Fruit fly (Drosophila melanogaster) whole organism, embryonic: Measurements from ENCODE around the gene Nup358.
A peak's percentile ranks its signal among the peaks of the same experiment; 100 is the strongest.

Experiments used
- B-H2 ChIP-seq: fragments of 200-800 bp; sonication (Bioruptor generic); optimal IDR thresholded peaks from 2 replicates; lab custom pipeline; 2018; ENCODE audit warnings: missing biosample characterization, mild to moderate bottlenecking, missing genetic modification characterization
- BtbVII ChIP-seq: fragments of 200-800 bp; sonication (Bioruptor generic); optimal IDR thresholded peaks from 3 replicates; lab custom pipeline; 2017; ENCODE audit warnings: missing biosample characterization, mild to moderate bottlenecking, missing genetic modification characterization
- CG1024 ChIP-seq: fragments of 200-800 bp; sonication (Bioruptor generic); IDR thresholded peaks from 2 replicates; pipeline ENCODE4 v1.3.6; 2022; ENCODE audit warnings: missing biosample characterization, missing genetic modification characterization
- CG10274 ChIP-seq: fragments of 200-800 bp; sonication (Bioruptor generic); optimal IDR thresholded peaks from 3 replicates; lab custom pipeline; 2017; ENCODE audit warnings: missing biosample characterization, mild to moderate bottlenecking, missing genetic modification characterization
- CG14441 ChIP-seq: fragments of 200-800 bp; sonication (Bioruptor generic); IDR thresholded peaks from 2 replicates; pipeline ENCODE4 v1.3.6; 2022; ENCODE audit warnings: missing biosample characterization, missing genetic modification characterization
- CG1603 ChIP-seq: fragments of 200-800 bp; sonication (Bioruptor generic); optimal IDR thresholded peaks from 2 replicates; lab custom pipeline; 2019; ENCODE audit warnings: missing biosample characterization, mild to moderate bottlenecking, missing genetic modification characterization, moderate library complexity
- CG17361 ChIP-seq: fragments of 200-800 bp; sonication (Bioruptor generic); IDR thresholded peaks from 3 replicates; pipeline ENCODE4 v1.3.6; 2022; ENCODE audit warnings: missing biosample characterization, missing genetic modification characterization
- CG17568 ChIP-seq: fragments of 200-800 bp; sonication (Bioruptor generic); optimal IDR thresholded peaks from 2 replicates; lab custom pipeline; 2018; ENCODE audit warnings: missing biosample characterization, mild to moderate bottlenecking, missing genetic modification characterization, moderate library complexity
- CG31441 ChIP-seq: fragments of 200-800 bp; sonication (Bioruptor generic); IDR thresholded peaks from 2 replicates; pipeline ENCODE4 v1.3.6; 2022; ENCODE audit warnings: missing biosample characterization, missing genetic modification characterization
- CG3163 ChIP-seq: fragments of 200-800 bp; sonication (Bioruptor generic); optimal IDR thresholded peaks from 3 replicates; lab custom pipeline; 2016; ENCODE audit warnings: missing biosample characterization, missing genetic modification characterization
- CG32767 ChIP-seq: fragments of 200-800 bp; sonication (Bioruptor generic); IDR thresholded peaks from 2 replicates; pipeline ENCODE4 v1.3.6; 2022; ENCODE audit warnings: missing biosample characterization, missing genetic modification characterization
- CG3847 ChIP-seq: fragments of 200-800 bp; sonication (Bioruptor generic); IDR thresholded peaks from 2 replicates; pipeline ENCODE4 v1.3.6; 2022; ENCODE audit warnings: missing biosample characterization, missing genetic modification characterization
- CG4404 ChIP-seq: fragments of 200-800 bp; sonication (Bioruptor generic); IDR thresholded peaks from 2 replicates; pipeline ENCODE4 v1.3.6; 2022; ENCODE audit warnings: missing biosample characterization, missing genetic modification characterization
- CG5953 ChIP-seq: fragments of 200-800 bp; sonication (Bioruptor generic); IDR thresholded peaks from 2 replicates; pipeline ENCODE4 v1.3.6; 2022; ENCODE audit warnings: missing biosample characterization, missing genetic modification characterization
- CG7372 ChIP-seq: fragments of 200-800 bp; sonication (Bioruptor generic); IDR thresholded peaks from 2 replicates; pipeline ENCODE4 v1.3.6; 2022; ENCODE audit warnings: missing biosample characterization, missing genetic modification characterization
- CG8359 ChIP-seq: fragments of 200-800 bp; sonication (Bioruptor generic); optimal IDR thresholded peaks from 2 replicates; lab custom pipeline; 2017; ENCODE audit warnings: missing biosample characterization, mild to moderate bottlenecking, missing genetic modification characterization, borderline replicate concordance
- CG9932 ChIP-seq: fragments of 200-800 bp; sonication (Bioruptor generic); IDR thresholded peaks from 2 replicates; pipeline ENCODE4 v1.3.6; 2022; ENCODE audit warnings: missing biosample characterization, missing genetic modification characterization
- HLH3B ChIP-seq: fragments of 200-800 bp; sonication (Bioruptor generic); IDR thresholded peaks from 2 replicates; pipeline ENCODE4 v1.3.6; 2022; ENCODE audit warnings: missing biosample characterization, missing genetic modification characterization
- Hey ChIP-seq: fragments of 200-800 bp; sonication (Bioruptor generic); optimal IDR thresholded peaks from 3 replicates; lab custom pipeline; 2018; ENCODE audit warnings: missing biosample characterization, mild to moderate bottlenecking, missing genetic modification characterization
- Hr51 ChIP-seq, 2 experiments: fragments of 200-800 bp; sonication (Bioruptor generic); optimal IDR thresholded peaks; 2 replicates in 1 of 2; 3 replicates in 1 of 2; lab custom pipeline; 2016 to 2018; ENCODE audit warnings: missing biosample characterization in 2 of 2, missing genetic modification characterization in 2 of 2, mild to moderate bottlenecking in 1 of 2, moderate library complexity in 1 of 2
- Hr78 ChIP-seq, 2 experiments: fragments of 200-800 bp in 1 of 2; fragments of >200 bp in 1 of 2; sonication (Bioruptor generic) in 1 of 2; optimal IDR thresholded peaks; 2 replicates each; lab custom pipeline; 2017 to 2019; ENCODE audit warnings: missing biosample characterization in 2 of 2, missing genetic modification characterization in 2 of 2, mild to moderate bottlenecking in 1 of 2, moderate library complexity in 1 of 2
- Lpt ChIP-seq: fragments of >200 bp; optimal IDR thresholded peaks from 2 replicates; lab custom pipeline; 2018; ENCODE audit warnings: missing biosample characterization, missing genetic modification characterization
- Mrtf ChIP-seq: fragments of 200-800 bp; sonication (Bioruptor generic); IDR thresholded peaks from 3 replicates; pipeline ENCODE4 v1.3.6; 2022; ENCODE audit warnings: missing biosample characterization, missing genetic modification characterization
- PHDP ChIP-seq: fragments of 200-800 bp; sonication (Bioruptor generic); optimal IDR thresholded peaks from 3 replicates; lab custom pipeline; 2018; ENCODE audit warnings: missing biosample characterization, mild to moderate bottlenecking, missing genetic modification characterization, moderate library complexity
- Side ChIP-seq: fragments of 200-800 bp; sonication (Bioruptor generic); optimal IDR thresholded peaks from 2 replicates; lab custom pipeline; 2016; ENCODE audit warnings: missing biosample characterization, missing genetic modification characterization
- TFAM ChIP-seq: fragments of 200-800 bp; sonication (Bioruptor generic); optimal IDR thresholded peaks from 2 replicates; lab custom pipeline; 2017; ENCODE audit warnings: missing biosample characterization, missing genetic modification characterization, inconsistent platforms
- Taf1 ChIP-seq: fragments of 200-800 bp; sonication (Bioruptor generic); IDR thresholded peaks from 2 replicates; pipeline ENCODE4 v1.3.6; 2022; ENCODE audit warnings: missing biosample characterization, missing genetic modification characterization
- al ChIP-seq: fragments of 200-800 bp; sonication (Bioruptor generic); IDR thresholded peaks from 2 replicates; pipeline ENCODE4 v1.3.6; 2022; ENCODE audit warnings: missing biosample characterization, missing genetic modification characterization
- ap ChIP-seq: fragments of 200-800 bp; sonication (Bioruptor generic); IDR thresholded peaks from 2 replicates; pipeline ENCODE4 v1.3.6; 2022; ENCODE audit warnings: missing biosample characterization, missing genetic modification characterization
- ara ChIP-seq: fragments of 200-800 bp; sonication (Bioruptor generic); IDR thresholded peaks from 2 replicates; pipeline ENCODE4 v1.3.6; 2022; ENCODE audit warnings: missing biosample characterization, missing genetic modification characterization
- cg ChIP-seq: fragments of 200-800 bp; sonication (Bioruptor generic); optimal IDR thresholded peaks from 3 replicates; lab custom pipeline; 2019; ENCODE audit warnings: missing biosample characterization, mild to moderate bottlenecking, missing genetic modification characterization, moderate library complexity
- cwo ChIP-seq: fragments of 200-800 bp; sonication (Bioruptor generic); optimal IDR thresholded peaks from 3 replicates; lab custom pipeline; 2017; ENCODE audit warnings: missing biosample characterization, missing genetic modification characterization, mild to moderate bottlenecking, moderate library complexity, missing genetic modification reagents
- da ChIP-seq: fragments of 200-800 bp; sonication (Bioruptor generic); optimal IDR thresholded peaks from 2 replicates; lab custom pipeline; 2016; ENCODE audit warnings: missing biosample characterization, missing genetic modification characterization
- dmrt11E ChIP-seq: fragments of 200-800 bp; sonication (Bioruptor generic); optimal IDR thresholded peaks from 3 replicates; lab custom pipeline; 2018; ENCODE audit warnings: missing biosample characterization, mild to moderate bottlenecking, missing genetic modification characterization, moderate library complexity
- ems ChIP-seq: fragments of 200-800 bp; sonication (Bioruptor generic); optimal IDR thresholded peaks from 3 replicates; lab custom pipeline; 2016; ENCODE audit warnings: missing biosample characterization, missing genetic modification characterization
- en ChIP-seq: fragments of 200-800 bp; sonication (Bioruptor generic); optimal IDR thresholded peaks from 2 replicates; lab custom pipeline; 2016; ENCODE audit warnings: missing biosample characterization, missing genetic modification characterization
- exex ChIP-seq: fragments of 200-800 bp; sonication (Bioruptor generic); optimal IDR thresholded peaks from 4 replicates; lab custom pipeline; 2018; ENCODE audit warnings: missing biosample characterization, mild to moderate bottlenecking, missing genetic modification characterization, moderate library complexity
- hkb ChIP-seq, 2 experiments: fragments of 200-800 bp in 1 of 2; fragments of >200 bp in 1 of 2; sonication (Bioruptor generic) in 1 of 2; IDR thresholded peaks in 1 of 2; optimal IDR thresholded peaks in 1 of 2; 2 replicates each; pipeline versions ENCODE4 v1.3.6 to Lab custom; 2017 to 2022; ENCODE audit warnings: missing biosample characterization in 1 of 2, missing genetic modification characterization in 1 of 2
- inv ChIP-seq: fragments of 200-800 bp; sonication (Bioruptor generic); IDR thresholded peaks from 2 replicates; pipeline ENCODE4 v1.3.6; 2022; ENCODE audit warnings: missing biosample characterization, missing genetic modification characterization; ENCODE audit not compliant: partially characterized antibody
- jigr1 ChIP-seq: fragments of 200-800 bp; sonication (Bioruptor generic); IDR thresholded peaks from 3 replicates; pipeline ENCODE4 v1.3.6; 2022; ENCODE audit warnings: missing biosample characterization, missing genetic modification characterization
- kah ChIP-seq: fragments of 200-800 bp; sonication (Bioruptor generic); optimal IDR thresholded peaks from 2 replicates; lab custom pipeline; 2018; ENCODE audit warnings: missing biosample characterization, mild to moderate bottlenecking, missing genetic modification characterization
- knrl ChIP-seq: fragments of 200-800 bp; sonication (Bioruptor generic); IDR thresholded peaks from 3 replicates; pipeline ENCODE4 v1.3.6; 2022; ENCODE audit warnings: missing biosample characterization, missing genetic modification characterization; ENCODE audit not compliant: partially characterized antibody
- pan ChIP-seq, 4 experiments: fragments of >200 bp in 3 of 4; fragments of 200-800 bp in 1 of 4; sonication (Bioruptor generic) in 1 of 4; optimal IDR thresholded peaks in 3 of 4; IDR thresholded peaks in 1 of 4; 2 replicates each; pipeline versions ENCODE4 v1.3.6 to Lab custom; 2017 to 2022; ENCODE audit warnings: missing biosample characterization in 2 of 4, missing genetic modification characterization in 2 of 4, mixed read lengths in 1 of 4
- pho ChIP-seq: fragments of 200-800 bp; sonication (Bioruptor generic); optimal IDR thresholded peaks from 2 replicates; lab custom pipeline; 2016; ENCODE audit warnings: missing biosample characterization, missing genetic modification characterization
- sd ChIP-seq: fragments of 200-800 bp; sonication (Bioruptor generic); optimal IDR thresholded peaks from 3 replicates; lab custom pipeline; 2018; ENCODE audit warnings: missing biosample characterization, mild to moderate bottlenecking, missing genetic modification characterization, moderate library complexity
- shn ChIP-seq: fragments of 200-800 bp; sonication (Bioruptor generic); optimal IDR thresholded peaks from 3 replicates; lab custom pipeline; 2016; ENCODE audit warnings: missing biosample characterization, missing genetic modification characterization
- tio ChIP-seq: fragments of 200-800 bp; sonication (Bioruptor generic); optimal IDR thresholded peaks from 2 replicates; lab custom pipeline; 2017; ENCODE audit warnings: missing biosample characterization, missing genetic modification characterization, inconsistent platforms
- toy ChIP-seq: fragments of 200-800 bp; sonication (Bioruptor generic); IDR thresholded peaks from 2 replicates; pipeline ENCODE4 v1.3.6; 2022; ENCODE audit warnings: missing biosample characterization, missing genetic modification characterization
- usp ChIP-seq: fragments of >200 bp; optimal IDR thresholded peaks from 2 replicates; lab custom pipeline; 2017; ENCODE audit warnings: missing biosample characterization, missing genetic modification characterization
- vvl ChIP-seq: fragments of 200-800 bp; sonication (Bioruptor generic); IDR thresholded peaks from 2 replicates; pipeline ENCODE4 v1.3.6; 2022; ENCODE audit warnings: missing biosample characterization, missing genetic modification characterization
- wek ChIP-seq: fragments of 200-800 bp; sonication (Bioruptor generic); optimal IDR thresholded peaks from 3 replicates; lab custom pipeline; 2018; ENCODE audit warnings: missing biosample characterization, mild to moderate bottlenecking, missing genetic modification characterization, moderate library complexity

Nup358 gene

dm6 chr3R:25275276-25275675 is 26.1 kb downstream of the Nup358 start (continued):
- TF ChIP-seq CG32767 (GFP tag; lab: Robert Waterston, UW): no peak
- no peak for TF ChIP-seq da (GFP tag; lab: Kevin White, UChicago)
- TF ChIP-seq pho (GFP tag; lab: Kevin White, UChicago): no peak
- no peak for TF ChIP-seq tio (GFP tag; lab: Kevin White, UChicago)
- no peak for TF ChIP-seq CG10274 (GFP tag; lab: Kevin White, UChicago)
- no peak for TF ChIP-seq CG8359 (GFP tag; lab: Kevin White, UChicago)
- no peak for TF ChIP-seq ap (GFP tag; lab: Robert Waterston, UW)
- TF ChIP-seq ara (GFP tag; lab: Robert Waterston, UW): no peak
- no peak for TF ChIP-seq Lpt (GFP tag; lab: Kevin White, UChicago)
- no peak for TF ChIP-seq dmrt11E (tag; lab: Kevin White, UChicago)
- TF ChIP-seq Hr51 (GFP tag; optimal IDR thresholded peaks at IDR 0.05; lab: Kevin White, UChicago): no peak
- TF ChIP-seq Taf1: no peak
- TF ChIP-seq inv (GFP tag; lab: Robert Waterston, UW): no peak
- TF ChIP-seq kah (GFP tag; lab: Kevin White, UChicago): no peak
- no peak for TF ChIP-seq HLH3B
- no peak for TF ChIP-seq CG17361 (GFP tag; lab: Robert Waterston, UW)
- TF ChIP-seq hkb (optimal IDR thresholded peaks at IDR 0.05; lab: Kevin White, UChicago): no peak
- TF ChIP-seq hkb (GFP tag; IDR thresholded peaks at IDR 0.05; lab: Robert Waterston, UW): peak; percentile 22; the same call in 1 of the 2 replicates
- TF ChIP-seq Mrtf (GFP tag; lab: Robert Waterston, UW): no peak
- peak; percentile 66 for TF ChIP-seq BtbVII (GFP tag; lab: Kevin White, UChicago)
- no peak for TF ChIP-seq pan (optimal IDR thresholded peaks at IDR 0.05; lab: Kevin White, UChicago)
- TF ChIP-seq pan (GFP tag; optimal IDR thresholded peaks at IDR 0.05 in 1 of 2, IDR thresholded peaks at IDR 0.05 in 1 of 2): no peak
- TF ChIP-seq CG31441 (GFP tag; lab: Robert Waterston, UW): no peak
- no peak; the same call in 1 of the 2 replicates for TF ChIP-seq CG14441 (GFP tag; lab: Robert Waterston, UW)
- no peak for TF ChIP-seq shn (GFP tag; lab: Kevin White, UChicago)
- TF ChIP-seq toy: no peak
- no peak for TF ChIP-seq wek (GFP tag; lab: Kevin White, UChicago)
- peak; percentile 36 for TF ChIP-seq B-H2 (GFP tag; lab: Kevin White, UChicago)
- no peak for TF ChIP-seq Hr78 (GFP tag; optimal IDR thresholded peaks at IDR 0.05; lab: Kevin White, UChicago)
- no peak for TF ChIP-seq CG4404 (GFP tag; lab: Robert Waterston, UW)
- TF ChIP-seq exex (tag; lab: Kevin White, UChicago): peak; percentile 78
- no peak for TF ChIP-seq CG5953 (GFP tag; lab: Robert Waterston, UW)
- TF ChIP-seq CG1603: no peak
- peak; percentile 71 for TF ChIP-seq PHDP (tag; lab: Kevin White, UChicago)
- TF ChIP-seq CG3163 (GFP tag; lab: Kevin White, UChicago): no peak
- no peak for TF ChIP-seq ems (GFP tag; lab: Kevin White, UChicago)
- peak; percentile 59 for TF ChIP-seq CG7372 (GFP tag; lab: Robert Waterston, UW)
- TF ChIP-seq CG9932 (GFP tag; lab: Robert Waterston, UW): no peak
- no peak for TF ChIP-seq Hey (tag; lab: Kevin White, UChicago)
- TF ChIP-seq TFAM: no peak
- no peak for TF ChIP-seq en
- TF ChIP-seq CG3847 (GFP tag; lab: Robert Waterston, UW): no peak
- no peak for TF ChIP-seq CG1024 (GFP tag; lab: Robert Waterston, UW)
- TF ChIP-seq cg (GFP tag; lab: Kevin White, UChicago): no peak
- TF ChIP-seq cwo (GFP tag; lab: Kevin White, UChicago): peak; percentile 19
- no peak for TF ChIP-seq al
- TF ChIP-seq knrl (GFP tag; lab: Robert Waterston, UW): no peak
- TF ChIP-seq usp: no peak
- no peak for TF ChIP-seq vvl (GFP tag; lab: Robert Waterston, UW)
- no peak for TF ChIP-seq Side
- TF ChIP-seq CG17568: peak; percentile 58
- no peak for TF ChIP-seq jigr1 (GFP tag; lab: Robert Waterston, UW)
- no peak for TF ChIP-seq sd (tag; lab: Kevin White, UChicago)
